Fruit fly (Drosophila melanogaster): ENCODE results near the gene ScsbetaA.

The ScsbetaA gene

dm6 chr3R:8920091-8920733 is 18.3 kb upstream of the ScsbetaA start:
- 0 out of 3 replicates have a peak, but pooled peaks have one; percentile 25 for TF ChIP-seq ci (GFP tag; IDR thresholded peaks at IDR 0.05)
- TF ChIP-seq prd (optimal IDR thresholded peaks at IDR 0.05): no peak
- TF ChIP-seq prd (GFP tag; IDR thresholded peaks at IDR 0.05): peak; percentile 66; the same call in 2 of the 3 replicates
- TF ChIP-seq Blimp-1 (GFP tag; optimal IDR thresholded peaks at IDR 0.05): peak; percentile 45
- TF ChIP-seq CG7839 (tag; optimal IDR thresholded peaks at IDR 0.05): peak; percentile 52
- TF ChIP-seq dati (GFP tag; IDR thresholded peaks at IDR 0.05): no peak
- no peak for TF ChIP-seq mam (GFP tag; optimal IDR thresholded peaks at IDR 0.05)
- no peak for TF ChIP-seq CG7745 (tag; optimal IDR thresholded peaks at IDR 0.05)
- TF ChIP-seq CG18262 (tag; optimal IDR thresholded peaks at IDR 0.05): peak; percentile 67
- TF ChIP-seq trem (tag; optimal IDR thresholded peaks at IDR 0.05): peak; percentile 8
- peak; percentile 30; the same call in 1 of the 2 replicates for TF ChIP-seq peb (GFP tag; IDR thresholded peaks at IDR 0.05)
- TF ChIP-seq CG9215 (GFP tag; IDR thresholded peaks at IDR 0.05): no peak
- peak; percentile 47; the same call in 2 of the 3 replicates for TF ChIP-seq gce (GFP tag; IDR thresholded peaks at IDR 0.05)
- TF ChIP-seq tup (GFP tag; optimal IDR thresholded peaks at IDR 0.05): no peak
- no peak for TF ChIP-seq Sry-β (GFP tag; optimal IDR thresholded peaks at IDR 0.05)
- peak; percentile 72; the same call in 1 of the 2 replicates for TF ChIP-seq Awh (GFP tag; IDR thresholded peaks at IDR 0.05)
- TF ChIP-seq Rx (GFP tag; IDR thresholded peaks at IDR 0.05): peak; percentile 69; the same call in 1 of the 2 replicates
- peak; percentile 73 for TF ChIP-seq CG17359 (tag; optimal IDR thresholded peaks at IDR 0.05)
- TF ChIP-seq bsh (GFP tag; optimal IDR thresholded peaks at IDR 0.05): peak in 1 of 2 experiments; percentile 33
- no peak for TF ChIP-seq CG7928 (GFP tag; optimal IDR thresholded peaks at IDR 0.05)
- TF ChIP-seq ase (GFP tag; IDR thresholded peaks at IDR 0.05): peak; percentile 39; the same call in 1 of the 3 replicates
- peak in 1 of 2 experiments; percentile 57 for TF ChIP-seq Eip74EF (GFP tag; optimal IDR thresholded peaks at IDR 0.05)
- peak; percentile 22; the same call in 1 of the 2 replicates for TF ChIP-seq nerfin-2 (GFP tag; IDR thresholded peaks at IDR 0.05; ENCODE audit: partially characterized antibody)
- 0 out of 2 replicates have a peak, but pooled peaks have one; percentile 20 for TF ChIP-seq E2f1 (GFP tag; IDR thresholded peaks at IDR 0.05)
- TF ChIP-seq CG2199 (GFP tag; IDR thresholded peaks at IDR 0.05): peak; percentile 74; the same call in 1 of the 3 replicates
- peak; percentile 4 for TF ChIP-seq fd96Cb (tag; optimal IDR thresholded peaks at IDR 0.05)
- TF ChIP-seq stc (GFP tag; IDR thresholded peaks at IDR 0.05): 0 out of 2 replicates have a peak, but pooled peaks have one; percentile 33
- peak; percentile 69 for TF ChIP-seq zfh1 (GFP tag; IDR thresholded peaks at IDR 0.05)
- peak; percentile 27 for TF ChIP-seq Ets97D (GFP tag; optimal IDR thresholded peaks at IDR 0.05)
- TF ChIP-seq Drgx (GFP tag; IDR thresholded peaks at IDR 0.05): peak; percentile 66
- peak; percentile 62 for TF ChIP-seq CG2712 (tag; optimal IDR thresholded peaks at IDR 0.05)
- TF ChIP-seq lov (optimal IDR thresholded peaks at IDR 0.05): no peak
- peak; percentile 77; the same call in 2 of the 3 replicates for TF ChIP-seq lov (GFP tag; IDR thresholded peaks at IDR 0.05)
- no peak for TF ChIP-seq trh (GFP tag; optimal IDR thresholded peaks at IDR 0.05)
- TF ChIP-seq fd64A (GFP tag; optimal IDR thresholded peaks at IDR 0.05): peak; percentile 15
- TF ChIP-seq chif (GFP tag; optimal IDR thresholded peaks at IDR 0.05): peak in 1 of 2 experiments; percentile 24
- peak; percentile 44 for TF ChIP-seq tgo (GFP tag; IDR thresholded peaks at IDR 0.05)
- TF ChIP-seq CG34422 (GFP tag; IDR thresholded peaks at IDR 0.05): no peak
- TF ChIP-seq en (GFP tag; optimal IDR thresholded peaks at IDR 0.05): no peak
- 0 out of 2 replicates have a peak, but pooled peaks have one; percentile 11 for TF ChIP-seq HLH3B (GFP tag; IDR thresholded peaks at IDR 0.05)
- TF ChIP-seq CG6254 (GFP tag; optimal IDR thresholded peaks at IDR 0.05): peak; percentile 35
- TF ChIP-seq Gug (GFP tag; IDR thresholded peaks at IDR 0.05): peak; percentile 28; the same call in 2 of the 4 replicates
- TF ChIP-seq CG17361 (GFP tag; IDR thresholded peaks at IDR 0.05): peak; percentile 53; the same call in 2 of the 3 replicates
- TF ChIP-seq CG11085 (GFP tag; IDR thresholded peaks at IDR 0.05): 0 out of 2 replicates have a peak, but pooled peaks have one; percentile 27
- peak; percentile 11 for TF ChIP-seq Camta (GFP tag; optimal IDR thresholded peaks at IDR 0.05)
- peak; percentile 19 for TF ChIP-seq CG14710 (tag; optimal IDR thresholded peaks at IDR 0.05)
- no peak for TF ChIP-seq Antp (GFP tag; optimal IDR thresholded peaks at IDR 0.05)
- peak; percentile 55; the same call in 1 of the 2 replicates for TF ChIP-seq CG32772 (GFP tag; IDR thresholded peaks at IDR 0.05)
- peak; percentile 27 for TF ChIP-seq CG1233 (GFP tag; optimal IDR thresholded peaks at IDR 0.05)
